Fruit fly (Drosophila melanogaster) Kc167 (cell line): ENCODE measurements around the gene CG15435.

Source experiments
- Myc ChIP-seq: fragments of >200 bp; optimal IDR thresholded peaks from 2 replicates; lab custom pipeline; 2017; ENCODE audit warnings: missing external identifiers
- h ChIP-seq: fragments of >200 bp; optimal IDR thresholded peaks from 3 replicates; lab custom pipeline; 2018; ENCODE audit warnings: missing external identifiers
- insv ChIP-seq: fragments of >200 bp; optimal IDR thresholded peaks from 3 replicates; lab custom pipeline; 2018; ENCODE audit warnings: missing external identifiers
- ttk ChIP-seq: sonication (Bioruptor generic); optimal IDR thresholded peaks from 2 replicates; lab custom pipeline; 2017; ENCODE audit warnings: missing external identifiers

dm6 chr2L:4454009-4454689, 5.4 kb upstream of the CG15435 start, which contains the start of the genes Secp43 and ND-B8:
- TF ChIP-seq ttk (lab: Kevin White, UChicago) = no peak
- no peak for TF ChIP-seq Myc (lab: Kevin White, UChicago)
- TF ChIP-seq insv (lab: Kevin White, UChicago) = no peak
- TF ChIP-seq h = no peak
